Worm (Caenorhabditis elegans): Measurements from ENCODE around the gene C27A7.6.

C27A7.6 gene

DNA sequence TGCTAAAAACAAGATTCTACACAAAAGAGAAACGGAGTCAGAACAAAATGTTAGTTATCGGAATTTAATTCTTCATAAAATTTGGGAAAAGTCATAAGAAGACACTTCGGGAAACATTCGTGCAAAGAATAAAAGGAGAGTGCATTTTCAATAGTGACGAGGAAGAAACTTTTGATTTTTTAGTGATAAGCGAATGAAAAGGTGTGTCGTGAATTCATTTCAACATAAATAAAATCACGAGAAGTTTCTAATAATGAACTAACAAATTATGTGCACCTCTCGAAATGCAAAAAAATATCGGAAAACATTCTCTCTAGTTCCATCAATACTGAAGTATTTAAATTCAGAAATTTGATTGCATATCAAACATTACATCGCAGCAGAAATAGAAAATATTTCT, 54.6 kb downstream of the C27A7.6 start:
- TF ChIP-seq ceh-9 (tag; optimal IDR thresholded peaks at IDR 0.05) (no peak), fkh-10 (GFP tag; optimal IDR thresholded peaks at IDR 0.05) (no peak), zip-5 (tag; optimal IDR thresholded peaks at IDR 0.05) (no peak), ets-4 (tag; optimal IDR thresholded peaks at IDR 0.05) (no peak), ceh-14 (tag; optimal IDR thresholded peaks at IDR 0.05) (no peak), elt-2 (tag; optimal IDR thresholded peaks at IDR 0.05) (no peak), T23F11.4 (GFP tag; optimal IDR thresholded peaks at IDR 0.05) (no peak), ceh-24 (tag; optimal IDR thresholded peaks at IDR 0.05) (no peak), K02D7.2 (tag; optimal IDR thresholded peaks at IDR 0.05) (no peak), hlh-30 (tag; optimal IDR thresholded peaks at IDR 0.05; ENCODE audit: insufficient read depth) (no peak), mec-3 (tag; optimal IDR thresholded peaks at IDR 0.05; ENCODE audit: borderline replicate concordance) (no peak), sox-4 (tag; optimal IDR thresholded peaks at IDR 0.05) (no peak), hlh-15 (tag; optimal IDR thresholded peaks at IDR 0.05) (no peak), eyg-1 (tag; optimal IDR thresholded peaks at IDR 0.05) (no peak), pqm-1 (tag; optimal IDR thresholded peaks at IDR 0.05) (no peak), gmeb-2 (tag; optimal IDR thresholded peaks at IDR 0.05) (no peak), lin-11 (tag; optimal IDR thresholded peaks at IDR 0.05) (no peak), ref-2 (tag; optimal IDR thresholded peaks at IDR 0.05) (no peak)

DNA sequence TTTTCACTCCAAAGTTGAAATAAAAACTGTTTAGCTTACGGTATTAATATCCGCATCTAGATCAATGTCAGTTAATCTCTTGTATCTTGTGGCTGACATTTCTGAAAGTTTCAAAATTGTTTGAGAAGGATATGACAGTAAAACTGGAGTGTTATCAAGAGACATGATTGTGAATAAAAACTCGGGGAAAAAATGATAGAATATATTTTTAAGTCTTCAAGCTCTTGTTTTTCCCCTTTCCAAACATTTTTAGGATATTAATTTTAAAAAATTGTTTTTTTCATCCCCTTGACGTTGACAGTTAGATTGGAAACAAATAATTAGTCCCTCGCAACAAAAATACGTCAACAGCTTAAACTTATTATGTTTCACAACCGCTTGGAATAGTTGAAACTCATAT, 55.7 kb downstream of the C27A7.6 start, which contains the start of gene R07B7.6:
Gene R07B7.6 (minus strand): TSS at position 101 of the 400 bp plus-strand sequence.
- TF ChIP-seq lin-11 (tag; optimal IDR thresholded peaks at IDR 0.05) (no peak), hlh-6 (tag; optimal IDR thresholded peaks at IDR 0.05) (no peak), unc-86 (tag; optimal IDR thresholded peaks at IDR 0.05) (no peak), ceh-19 (GFP tag; optimal IDR thresholded peaks at IDR 0.05) (no peak), ttx-3 (tag; optimal IDR thresholded peaks at IDR 0.05) (no peak), T23F11.4 (GFP tag; optimal IDR thresholded peaks at IDR 0.05) (no peak), ref-2 (tag; optimal IDR thresholded peaks at IDR 0.05) (no peak), pros-1 (tag; optimal IDR thresholded peaks at IDR 0.05) (no peak), ceh-6 (GFP tag; optimal IDR thresholded peaks at IDR 0.05) (no peak), sox-2 (GFP tag; IDR thresholded peaks at IDR 0.05) (no peak), pat-9 (tag; optimal IDR thresholded peaks at IDR 0.05) (no peak), zip-5 (tag; optimal IDR thresholded peaks at IDR 0.05) (no peak), unc-42 (tag; optimal IDR thresholded peaks at IDR 0.05) (no peak), mec-3 (tag; optimal IDR thresholded peaks at IDR 0.05; ENCODE audit: borderline replicate concordance) (no peak), ceh-31 (tag; optimal IDR thresholded peaks at IDR 0.05) (no peak), dve-1 (tag; optimal IDR thresholded peaks at IDR 0.05) (no peak), C08G9.2 (tag; optimal IDR thresholded peaks at IDR 0.05) (no peak)

All from whole organism, late embryonic.